Worm (Caenorhabditis elegans): ENCODE data around the gene F28C10.1.

DNA sequence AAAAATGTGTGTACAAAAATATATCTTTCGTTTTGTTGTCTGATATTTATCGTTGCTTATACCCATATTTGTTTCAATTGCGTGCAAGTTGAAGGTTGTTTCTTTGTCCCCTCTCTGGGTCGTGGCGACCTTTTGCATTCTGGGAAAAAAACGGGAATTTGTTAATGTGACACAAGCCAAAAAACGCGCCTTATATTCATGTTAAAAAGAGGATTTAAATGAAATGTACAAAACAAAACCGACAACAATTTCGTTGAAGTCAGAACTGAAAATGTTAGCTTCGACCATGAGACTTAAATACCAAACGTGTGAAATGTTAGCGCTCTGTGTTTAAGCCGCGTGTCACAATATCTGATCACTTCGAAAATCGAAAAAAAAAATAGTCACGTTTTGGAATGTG is 18.4 kb upstream of the F28C10.1 start:
- TF ChIP-seq nhr-23 (tag; optimal IDR thresholded peaks at IDR 0.05) (no peak), nhr-11 (tag; optimal IDR thresholded peaks at IDR 0.05) (no peak), elt-2 (tag; optimal IDR thresholded peaks at IDR 0.05) (no peak), aly-2 (tag; optimal IDR thresholded peaks at IDR 0.05) (no peak), unc-62 (GFP tag; optimal IDR thresholded peaks at IDR 0.05) (no peak), snpc-4 (tag; optimal IDR thresholded peaks at IDR 0.05) (no peak), fos-1 (tag; optimal IDR thresholded peaks at IDR 0.05) (no peak)
